Worm (Caenorhabditis elegans) whole organism, L4 larva: ENCODE results near the gene K08E4.3.

Experiments used
- ZK546.5 ChIP-seq, 2 experiments: sonication (generic microtip); optimal IDR thresholded peaks; 2 replicates each; lab custom pipeline; 2017; ENCODE audit warnings: missing biosample characterization in 2 of 2, missing genetic modification characterization in 2 of 2
- dve-1 ChIP-seq: sonication (generic microtip); optimal IDR thresholded peaks from 2 replicates; lab custom pipeline; 2017; ENCODE audit warnings: antibody characterized with exemption, mild to moderate bottlenecking, missing genetic modification characterization, missing compliant biosample characterization; ENCODE audit not compliant: insufficient read depth
- hmg-1.1 ChIP-seq: fragments of 200-800 bp; sonication (Bioruptor generic); IDR thresholded peaks from 2 replicates; pipeline ENCODE4 v1.3.6; 2022; ENCODE audit warnings: missing genetic modification reagents, missing genetic modification characterization, missing compliant biosample characterization
- nhr-10 ChIP-seq: fragments of 150-350 bp; optimal IDR thresholded peaks from 2 replicates; lab custom pipeline; 2014; ENCODE audit warnings: missing biosample characterization, missing genetic modification characterization
- nhr-28 ChIP-seq: fragments of 150-350 bp; optimal IDR thresholded peaks from 2 replicates; lab custom pipeline; 2014; ENCODE audit warnings: missing biosample characterization, missing genetic modification characterization
- pqm-1 ChIP-seq: sonication (generic microtip); optimal IDR thresholded peaks from 2 replicates; lab custom pipeline; 2017; ENCODE audit warnings: missing biosample characterization, missing genetic modification characterization
- spr-1 ChIP-seq: sonication (generic microtip); optimal IDR thresholded peaks from 2 replicates; lab custom pipeline; 2016; ENCODE audit warnings: mild to moderate bottlenecking, missing genetic modification characterization, missing compliant biosample characterization

DNA sequence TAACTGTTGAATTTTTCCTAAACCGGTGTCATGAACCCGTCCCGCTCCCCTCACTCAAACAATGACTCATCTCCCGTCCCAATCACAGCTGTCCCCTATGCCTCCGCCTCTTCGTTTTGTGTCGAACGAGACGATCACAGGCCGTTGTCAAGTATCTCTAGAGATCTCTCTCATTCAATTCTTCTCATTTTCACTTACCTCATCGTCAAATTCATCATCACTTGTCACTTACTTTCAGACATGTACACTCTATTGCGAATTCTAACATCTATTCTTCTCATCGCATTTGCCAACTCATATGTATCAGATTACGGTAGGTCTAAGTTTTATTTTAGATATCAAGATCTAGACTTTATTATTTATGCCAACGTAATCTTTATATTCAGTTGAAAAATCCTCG, at the start of gene K08E4.3:
- TF ChIP-seq dve-1 (tag; lab: Kevin White, UChicago) (no peak), hmg-1.1 (no peak), nhr-28 (no peak), spr-1 (tag; lab: Kevin White, UChicago) (no peak), nhr-10 (no peak), ZK546.5 (tag; optimal IDR thresholded peaks at IDR 0.05; lab: Kevin White, UChicago) (no peak), pqm-1 (tag; lab: Kevin White, UChicago) (no peak)
